Fruit fly (Drosophila melanogaster): ENCODE measurements around the gene CG13293.

The CG13293 gene

DNA sequence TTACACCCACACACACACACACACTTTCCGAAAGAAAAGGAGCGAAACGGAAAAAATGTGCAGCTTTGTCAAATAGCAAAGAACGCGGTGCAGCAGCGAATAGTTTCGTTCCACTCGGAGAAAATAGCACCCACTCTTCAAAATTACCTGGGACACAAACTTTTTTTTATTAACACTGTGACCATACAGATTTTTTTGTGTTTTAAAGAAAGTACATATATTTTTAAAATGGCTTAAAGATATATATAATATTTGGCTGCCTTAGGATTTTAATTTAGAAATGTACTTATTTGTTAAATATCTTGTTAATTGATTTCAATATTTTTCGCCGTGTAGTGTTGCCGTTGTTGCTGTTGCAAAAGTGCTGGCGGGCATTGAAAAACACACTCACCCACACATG lies 1.8 kb downstream of the CG13293 start (continued):
- no peak for TF ChIP-seq croc (GFP tag; conservative IDR thresholded peaks at IDR 0.05)
- TF ChIP-seq gem (tag; optimal IDR thresholded peaks at IDR 0.05) = peak; percentile 45

- peak; percentile 11 for TF ChIP-seq CG4424 (GFP tag; optimal IDR thresholded peaks at IDR 0.05)
- TF ChIP-seq CG15514 (GFP tag; optimal IDR thresholded peaks at IDR 0.05) = no peak
- TF ChIP-seq Dek (tag; optimal IDR thresholded peaks at IDR 0.05) = no peak
- peak; percentile 50 for TF ChIP-seq CG18262 (tag; optimal IDR thresholded peaks at IDR 0.05)
- no peak for TF ChIP-seq CG7786 (GFP tag; optimal IDR thresholded peaks at IDR 0.05)
- TF ChIP-seq Sin3A (optimal IDR thresholded peaks at IDR 0.05) = no peak
- TF ChIP-seq Hmr (GFP tag; optimal IDR thresholded peaks at IDR 0.05) = peak; percentile 36
- peak; percentile 17 for TF ChIP-seq nmo (GFP tag; optimal IDR thresholded peaks at IDR 0.05)
- no peak for TF ChIP-seq CG33557 (GFP tag; optimal IDR thresholded peaks at IDR 0.05)
- no peak for TF ChIP-seq ato (GFP tag; IDR thresholded peaks at IDR 0.05; ENCODE audit: partially characterized antibody)
- peak; percentile 23 for TF ChIP-seq sqz (GFP tag; optimal IDR thresholded peaks at IDR 0.05)
- no peak for TF ChIP-seq shn (GFP tag; optimal IDR thresholded peaks at IDR 0.05)
- TF ChIP-seq CG10431 (GFP tag; optimal IDR thresholded peaks at IDR 0.05) = no peak
- peak; percentile 19 for TF ChIP-seq CG14710 (tag; optimal IDR thresholded peaks at IDR 0.05)
- 0 out of 2 replicates have a peak, but pooled peaks have one; percentile 5 for TF ChIP-seq sob (GFP tag; IDR thresholded peaks at IDR 0.05)
- no peak for TF ChIP-seq ems (GFP tag; optimal IDR thresholded peaks at IDR 0.05)
- peak; percentile 20 for TF ChIP-seq gsb-n (tag; optimal IDR thresholded peaks at IDR 0.05)
- TF ChIP-seq Optix (GFP tag; IDR thresholded peaks at IDR 0.05) = no peak
- no peak for TF ChIP-seq ro (GFP tag; IDR thresholded peaks at IDR 0.05)
- no peak for TF ChIP-seq CG11696 (GFP tag; IDR thresholded peaks at IDR 0.05)
- TF ChIP-seq D19A (tag; optimal IDR thresholded peaks at IDR 0.05) = peak; percentile 50
- no peak for TF ChIP-seq nom (GFP tag; optimal IDR thresholded peaks at IDR 0.05)
- TF ChIP-seq CG18599 (GFP tag; optimal IDR thresholded peaks at IDR 0.05) = peak; percentile 68
- TF ChIP-seq CG8924 (tag; optimal IDR thresholded peaks at IDR 0.05) = peak; percentile 41
- TF ChIP-seq Poxn (GFP tag; IDR thresholded peaks at IDR 0.05) = no peak
- TF ChIP-seq CG10267 (tag; optimal IDR thresholded peaks at IDR 0.05) = peak; percentile 31
- no peak for TF ChIP-seq CG12769 (tag; optimal IDR thresholded peaks at IDR 0.05)
- TF ChIP-seq CG2120 (GFP tag; optimal IDR thresholded peaks at IDR 0.05) = no peak
- peak; percentile 5 for TF ChIP-seq Ssrp (tag; optimal IDR thresholded peaks at IDR 0.05)
- TF ChIP-seq org-1 (GFP tag; optimal IDR thresholded peaks at IDR 0.05) = no peak
- no peak for TF ChIP-seq CG12071 (GFP tag; optimal IDR thresholded peaks at IDR 0.05)
- TF ChIP-seq Blimp-1 (GFP tag; optimal IDR thresholded peaks at IDR 0.05) = peak; percentile 42
- peak; percentile 40 for TF ChIP-seq CG12391 (tag; optimal IDR thresholded peaks at IDR 0.05)
- TF ChIP-seq CG32767 (GFP tag; IDR thresholded peaks at IDR 0.05) = no peak
- TF ChIP-seq chif (GFP tag; optimal IDR thresholded peaks at IDR 0.05) = no peak
- peak; percentile 33 for TF ChIP-seq unpg (GFP tag; optimal IDR thresholded peaks at IDR 0.05)
- TF ChIP-seq CG2712 (tag; optimal IDR thresholded peaks at IDR 0.05) = peak; percentile 58
- TF ChIP-seq row (GFP tag; IDR thresholded peaks at IDR 0.05) = peak; percentile 25; the same call in 1 of the 3 replicates
- TF ChIP-seq lab (GFP tag; optimal IDR thresholded peaks at IDR 0.05) = peak; percentile 7
- no peak for TF ChIP-seq CG18619 (GFP tag; optimal IDR thresholded peaks at IDR 0.05)
- no peak for TF ChIP-seq MTF-1 (GFP tag; optimal IDR thresholded peaks at IDR 0.05; ENCODE audit: borderline replicate concordance)
- TF ChIP-seq Antp (GFP tag; optimal IDR thresholded peaks at IDR 0.05) = no peak
- no peak for TF ChIP-seq fru (optimal IDR thresholded peaks at IDR 0.05)
- TF ChIP-seq CG10209 (GFP tag; optimal IDR thresholded peaks at IDR 0.05) = peak; percentile 3
- no peak for TF ChIP-seq CG11695 (GFP tag; IDR thresholded peaks at IDR 0.05)
- TF ChIP-seq CG7357 (GFP tag; IDR thresholded peaks at IDR 0.05) = no peak
- no peak for TF ChIP-seq ase (GFP tag; IDR thresholded peaks at IDR 0.05)
Observed at dm6 chr3L:6085157-6085556, 2.5 kb downstream of the CG13293 start.
